Fruit fly (Drosophila melanogaster) S2 (cell line): ENCODE measurements around the gene Pde11.

Experiments used
- CG8478 ChIP-seq: fragments of >200 bp; optimal IDR thresholded peaks from 2 replicates; lab custom pipeline; 2018
- CTCF ChIP-seq, 2 experiments: fragments of >200 bp; optimal IDR thresholded peaks; 2 replicates each; lab custom pipeline; 2018

- no peak for TF ChIP-seq CG8478
- TF ChIP-seq CTCF (optimal IDR thresholded peaks at IDR 0.05; lab: Kevin White, UChicago) = no peak
Measured at dm6 chr2L:18598150-18598723, 8.1 kb upstream of the Pde11 start.
